Worm (Caenorhabditis elegans) whole organism, L3 larva: ENCODE measurements around the gene acdh-13.

ENCODE experiments used
- elt-2 ChIP-seq: sonication (generic microtip); optimal IDR thresholded peaks from 2 replicates; lab custom pipeline; 2016; ENCODE audit warnings: missing genetic modification reagents, mild to moderate bottlenecking, missing genetic modification characterization, missing compliant biosample characterization
- eor-1 ChIP-seq, 2 experiments: fragments of 150-350 bp; optimal IDR thresholded peaks; 2 replicates each; lab custom pipeline; 2014 to 2018; ENCODE audit warnings: missing biosample characterization in 2 of 2, missing genetic modification characterization in 2 of 2
- nfya-1 ChIP-seq: sonication (generic microtip); optimal IDR thresholded peaks from 2 replicates; lab custom pipeline; 2017; ENCODE audit warnings: missing genetic modification characterization, mild to moderate bottlenecking, missing compliant biosample characterization, antibody characterized with exemption, moderate library complexity; ENCODE audit not compliant: insufficient read depth
- nhr-11 ChIP-seq: fragments of 150-350 bp; optimal IDR thresholded peaks from 2 replicates; lab custom pipeline; 2014; ENCODE audit warnings: missing biosample characterization, missing genetic modification characterization
- nhr-67 ChIP-seq: fragments of 150-350 bp; optimal IDR thresholded peaks from 2 replicates; lab custom pipeline; 2014; ENCODE audit warnings: missing biosample characterization, missing genetic modification characterization
- pqm-1 ChIP-seq: fragments of 150-350 bp; optimal IDR thresholded peaks from 2 replicates; lab custom pipeline; 2017; ENCODE audit warnings: missing biosample characterization, missing genetic modification characterization, inconsistent platforms
- snpc-4 ChIP-seq: fragments of 150-350 bp; optimal IDR thresholded peaks from 2 replicates; lab custom pipeline; 2014; ENCODE audit warnings: missing biosample characterization, missing genetic modification characterization
- unc-39 ChIP-seq: sonication (generic microtip); optimal IDR thresholded peaks from 4 replicates; lab custom pipeline; 2017; ENCODE audit warnings: missing biosample characterization, missing genetic modification characterization
- ztf-11 ChIP-seq: fragments of 150-350 bp; optimal IDR thresholded peaks from 2 replicates; lab custom pipeline; 2014; ENCODE audit warnings: missing biosample characterization, missing genetic modification characterization

DNA sequence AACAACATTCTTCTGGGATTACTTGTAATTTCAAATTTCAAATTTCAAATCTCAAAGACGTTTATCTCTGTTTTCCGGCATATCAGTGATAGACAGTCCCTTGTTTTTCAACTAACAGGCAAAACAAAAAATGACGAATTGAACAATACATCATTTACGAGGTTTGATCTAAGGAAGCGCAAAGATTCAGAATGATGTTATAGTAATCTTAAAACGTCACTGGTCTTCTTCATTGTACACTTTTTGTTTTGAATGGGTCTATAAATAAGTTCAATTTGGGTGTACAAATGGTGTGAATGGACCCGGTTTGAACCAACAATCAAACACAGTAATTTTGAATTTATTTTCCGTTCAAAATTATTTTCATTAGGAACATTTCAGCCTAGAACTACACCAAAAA lies 25.4 kb upstream of the acdh-13 start:
- TF ChIP-seq unc-39 (tag; lab: Kevin White, UChicago) (no peak), nhr-67 (tag; lab: Kevin White, UChicago) (no peak), snpc-4 (tag; lab: Kevin White, UChicago) (no peak), ztf-11 (tag; lab: Kevin White, UChicago) (no peak), eor-1 (tag; optimal IDR thresholded peaks at IDR 0.05; lab: Kevin White, UChicago) (no peak), pqm-1 (tag; lab: Kevin White, UChicago) (no peak), nfya-1 (tag; lab: Kevin White, UChicago) (no peak), nhr-11 (tag; lab: Kevin White, UChicago) (no peak), elt-2 (tag; lab: Kevin White, UChicago) (no peak)
